Fruit fly (Drosophila melanogaster) whole organism, wandering third instar larva: ENCODE results near the gene inaF-D.
"Not testable (repeated sequence)": the region's sequence is repeated elsewhere in the genome, so short reads cannot be mapped to it uniquely, and the experiment has no call there.

ENCODE experiments used
- Abd-B ChIP-seq: fragments of >200 bp; optimal IDR thresholded peaks from 2 replicates; lab custom pipeline; 2017; ENCODE audit warnings: missing biosample characterization, missing genetic modification characterization
- CG32264 ChIP-seq: fragments of 200-800 bp; sonication (Bioruptor generic); optimal IDR thresholded peaks from 2 replicates; lab custom pipeline; 2016; ENCODE audit warnings: missing biosample characterization, missing genetic modification characterization
- Dfd ChIP-seq: fragments of >200 bp; optimal IDR thresholded peaks from 2 replicates; lab custom pipeline; 2017; ENCODE audit warnings: missing biosample characterization, missing genetic modification characterization
- Dif ChIP-seq: fragments of 200-275, 200-300 bp; sonication (Bioruptor generic); optimal IDR thresholded peaks from 2 replicates; lab custom pipeline; 2018; ENCODE audit warnings: missing biosample characterization, missing genetic modification characterization; ENCODE audit not compliant: partially characterized antibody
- GATAd ChIP-seq: sonication (Bioruptor generic); optimal IDR thresholded peaks from 2 replicates; lab custom pipeline; 2016; ENCODE audit warnings: missing biosample characterization, missing genetic modification characterization
- HLH106 ChIP-seq: fragments of 200-800 bp; optimal IDR thresholded peaks from 3 replicates; lab custom pipeline; 2019; ENCODE audit warnings: missing biosample characterization, mild to moderate bottlenecking, missing genetic modification characterization, moderate library complexity
- Hnf4 ChIP-seq: fragments of 200-800 bp; sonication (Bioruptor generic); optimal IDR thresholded peaks from 2 replicates; lab custom pipeline; 2016; ENCODE audit warnings: missing biosample characterization, mild to moderate bottlenecking, missing genetic modification characterization
- Hr78 ChIP-seq: fragments of >200 bp; optimal IDR thresholded peaks from 2 replicates; lab custom pipeline; 2017; ENCODE audit warnings: missing biosample characterization, missing genetic modification characterization
- Mio ChIP-seq: sonication (Bioruptor generic); optimal IDR thresholded peaks from 2 replicates; lab custom pipeline; 2016; ENCODE audit warnings: missing biosample characterization, missing genetic modification characterization
- N ChIP-seq: fragments of >200 bp; optimal IDR thresholded peaks from 2 replicates; lab custom pipeline; 2018; ENCODE audit warnings: missing biosample characterization, missing external identifiers, missing genetic modification characterization
- OdsH ChIP-seq: fragments of 200-800 bp; sonication (Bioruptor generic); optimal IDR thresholded peaks from 2 replicates; lab custom pipeline; 2016; ENCODE audit warnings: missing biosample characterization, mild to moderate bottlenecking, missing genetic modification characterization
- Rel ChIP-seq, 2 experiments: fragments of 200-800 bp; sonication (Bioruptor generic) in 1 of 2; optimal IDR thresholded peaks; 2 replicates in 1 of 2; 3 replicates in 1 of 2; lab custom pipeline; 2016 to 2019; ENCODE audit warnings: mild to moderate bottlenecking in 2 of 2, missing biosample characterization in 2 of 2, missing genetic modification characterization in 2 of 2, moderate library complexity in 1 of 2
- Vsx2 ChIP-seq: fragments of 200-300, 225-300 bp; sonication (Bioruptor generic); optimal IDR thresholded peaks from 2 replicates; lab custom pipeline; 2018; ENCODE audit warnings: missing biosample characterization, missing genetic modification characterization; ENCODE audit not compliant: partially characterized antibody
- br ChIP-seq: fragments of 200-800 bp; sonication (Bioruptor generic); optimal IDR thresholded peaks from 2 replicates; lab custom pipeline; 2016; ENCODE audit warnings: missing biosample characterization, missing genetic modification characterization
- brk ChIP-seq: fragments of 200-800 bp; sonication (Bioruptor generic); optimal IDR thresholded peaks from 2 replicates; lab custom pipeline; 2016; ENCODE audit warnings: missing biosample characterization, mild to moderate bottlenecking, missing genetic modification characterization
- dl ChIP-seq, 2 experiments: fragments of 175-275, 200-275 bp in 1 of 2; fragments of 200-275 bp in 1 of 2; sonication (Bioruptor generic); optimal IDR thresholded peaks; lab custom pipeline; 2018; ENCODE audit warnings: mild to moderate bottlenecking in 2 of 2, missing biosample characterization in 2 of 2, missing genetic modification characterization in 2 of 2, moderate library complexity in 2 of 2; ENCODE audit not compliant: partially characterized antibody in 2 of 2, insufficient read depth in 1 of 2
- dmrt93B ChIP-seq: fragments of 200-800 bp; sonication (Bioruptor generic); optimal IDR thresholded peaks from 2 replicates; lab custom pipeline; 2018; ENCODE audit warnings: missing biosample characterization, mild to moderate bottlenecking, missing genetic modification characterization
- ey ChIP-seq: fragments of 200-800 bp; sonication (Bioruptor generic); optimal IDR thresholded peaks from 2 replicates; lab custom pipeline; 2016; ENCODE audit warnings: missing biosample characterization, missing genetic modification characterization
- foxo ChIP-seq, 2 experiments: fragments of 200-800 bp; sonication (Bioruptor generic); optimal IDR thresholded peaks; 2 replicates in 1 of 2; 3 replicates in 1 of 2; lab custom pipeline; 2016 to 2017; ENCODE audit warnings: missing biosample characterization in 2 of 2, missing genetic modification characterization in 2 of 2
- fru ChIP-seq: fragments of 200-800 bp; sonication (Bioruptor generic); optimal IDR thresholded peaks from 3 replicates; lab custom pipeline; 2016; ENCODE audit warnings: missing biosample characterization, mild to moderate bottlenecking, missing genetic modification characterization
- h ChIP-seq: fragments of 200-800 bp; sonication (Bioruptor generic); optimal IDR thresholded peaks from 3 replicates; lab custom pipeline; 2016; ENCODE audit warnings: missing biosample characterization, mild to moderate bottlenecking, missing genetic modification characterization
- jim ChIP-seq: fragments of 175-275, 200-325 bp; sonication (Bioruptor generic); optimal IDR thresholded peaks from 2 replicates; lab custom pipeline; 2016; ENCODE audit warnings: missing biosample characterization, mild to moderate bottlenecking, missing genetic modification characterization
- lola ChIP-seq: fragments of >200 bp; optimal IDR thresholded peaks from 2 replicates; lab custom pipeline; 2017; ENCODE audit warnings: missing biosample characterization, missing genetic modification characterization
- pan ChIP-seq: fragments of >200 bp; optimal IDR thresholded peaks from 2 replicates; lab custom pipeline; 2017
- psq ChIP-seq: fragments of 200-800 bp; sonication (Bioruptor generic); optimal IDR thresholded peaks from 3 replicates; lab custom pipeline; 2017; ENCODE audit warnings: missing biosample characterization, mild to moderate bottlenecking, missing genetic modification characterization, moderate library complexity
- rgr ChIP-seq: fragments of 200-800 bp; sonication (Bioruptor generic); optimal IDR thresholded peaks from 3 replicates; lab custom pipeline; 2016; ENCODE audit warnings: missing biosample characterization, mild to moderate bottlenecking, missing genetic modification characterization
- sage ChIP-seq: fragments of 200-800 bp; sonication (Bioruptor generic); optimal IDR thresholded peaks from 2 replicates; lab custom pipeline; 2016; ENCODE audit warnings: missing biosample characterization, mild to moderate bottlenecking, missing genetic modification characterization
- woc ChIP-seq: sonication (Bioruptor generic); optimal IDR thresholded peaks from 2 replicates; lab custom pipeline; 2016; ENCODE audit warnings: missing biosample characterization, mild to moderate bottlenecking, missing genetic modification characterization

The inaF-D gene

DNA sequence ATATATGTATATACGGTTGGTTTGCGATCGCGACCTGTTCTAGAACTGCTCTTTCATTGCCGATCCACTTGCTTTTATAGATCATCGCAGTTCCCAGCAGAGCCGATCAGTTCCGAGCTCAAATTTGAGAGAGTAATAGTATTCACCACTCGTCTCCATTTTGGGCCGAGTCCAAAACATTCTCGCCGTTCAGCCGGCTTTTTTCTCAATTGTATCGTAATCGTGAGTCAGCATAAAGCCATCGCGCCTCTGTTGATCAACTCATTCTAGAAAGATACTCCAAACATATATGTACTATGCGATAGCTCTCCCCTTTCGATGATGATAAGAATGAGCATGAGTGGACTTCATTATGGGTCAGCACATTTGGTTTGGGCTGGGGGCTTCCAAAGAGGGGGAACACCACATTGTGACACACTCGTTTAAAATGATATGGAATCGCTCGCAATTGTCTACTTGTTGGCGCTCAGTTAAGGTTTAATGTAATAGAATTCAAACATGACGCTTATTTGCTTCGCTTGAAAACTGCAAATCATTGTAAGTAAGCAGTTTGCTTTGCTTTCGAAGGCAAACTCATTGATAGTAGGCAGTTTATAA, 35.7 kb upstream of the inaF-D start, which contains the start of gene CG9360:
Gene CG9360 (minus strand): TSS at position 51 of the 597 bp plus-strand sequence.
- no peak for TF ChIP-seq ey (GFP tag; lab: Kevin White, UChicago)
- TF ChIP-seq psq (GFP tag; lab: Kevin White, UChicago) = no peak
- TF ChIP-seq CG32264 (GFP tag; lab: Kevin White, UChicago) = no peak
- no peak for TF ChIP-seq Hnf4 (GFP tag; lab: Kevin White, UChicago)
- TF ChIP-seq Abd-B (GFP tag; lab: Kevin White, UChicago) = no peak
- TF ChIP-seq jim (GFP tag; lab: Kevin White, UChicago) = no peak
- no peak for TF ChIP-seq N

dm6 chrX:11756892-11757291, 28.0 kb upstream of the inaF-D start:
- TF ChIP-seq OdsH (GFP tag; lab: Kevin White, UChicago) = no peak
- no peak for TF ChIP-seq brk (GFP tag; lab: Kevin White, UChicago)
- no peak for TF ChIP-seq Vsx2 (GFP tag; lab: Kevin White, UChicago)
- no peak for TF ChIP-seq HLH106 (tag; lab: Kevin White, UChicago)
- TF ChIP-seq woc (GFP tag; lab: Kevin White, UChicago) = no peak
- no peak for TF ChIP-seq GATAd
- TF ChIP-seq Rel (GFP tag; optimal IDR thresholded peaks at IDR 0.05; lab: Kevin White, UChicago) = no peak
- no peak for TF ChIP-seq Rel (tag; optimal IDR thresholded peaks at IDR 0.05; lab: Kevin White, UChicago)
- TF ChIP-seq Dif (GFP tag; lab: Kevin White, UChicago) = no peak
- no peak for TF ChIP-seq Dfd (GFP tag; lab: Kevin White, UChicago)
- TF ChIP-seq fru (GFP tag; lab: Kevin White, UChicago) = no peak
- TF ChIP-seq Abd-B (GFP tag; lab: Kevin White, UChicago) = no peak
- TF ChIP-seq dmrt93B (GFP tag; lab: Kevin White, UChicago) = no peak
- no peak for TF ChIP-seq psq (GFP tag; lab: Kevin White, UChicago)

- TF ChIP-seq sage, h, lola (GFP tag; lab: Kevin White, UChicago): not testable (repeated sequence)
These were observed 25.1 kb upstream of the inaF-D start, which contains the start of gene m for dm6 chrX:11753973-11754372. m (plus strand) TSS chrX:11754273.

DNA sequence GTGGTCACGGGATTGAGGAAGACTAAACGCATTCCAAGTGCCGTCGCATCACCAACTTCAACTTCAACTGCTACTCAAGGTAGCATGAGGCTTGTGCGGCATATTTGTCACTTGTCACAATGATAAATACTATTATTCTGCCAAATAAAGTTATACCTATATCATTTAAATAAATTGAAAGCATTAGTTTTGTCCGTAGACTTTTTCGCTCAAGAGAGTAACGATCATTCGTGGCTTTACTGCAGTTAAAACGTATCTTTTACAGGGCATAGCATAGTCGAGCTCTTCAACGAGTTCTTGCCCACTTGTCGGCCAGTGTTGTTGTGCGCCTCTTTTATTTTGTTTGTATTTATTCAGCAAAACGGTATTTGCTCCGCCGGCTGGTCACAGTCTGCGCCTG, 7.5 kb upstream of the inaF-D start:
- TF ChIP-seq h (GFP tag; lab: Kevin White, UChicago) = no peak
- no peak for TF ChIP-seq Dif (GFP tag; lab: Kevin White, UChicago)
- TF ChIP-seq rgr (GFP tag; lab: Kevin White, UChicago) = no peak
- TF ChIP-seq dmrt93B (GFP tag; lab: Kevin White, UChicago) = no peak
- TF ChIP-seq br (GFP tag; lab: Kevin White, UChicago) = no peak
- no peak for TF ChIP-seq Hnf4 (GFP tag; lab: Kevin White, UChicago)
- TF ChIP-seq fru (GFP tag; lab: Kevin White, UChicago) = no peak
- TF ChIP-seq Hr78 (GFP tag; lab: Kevin White, UChicago) = no peak
- no peak for TF ChIP-seq Mio (GFP tag; lab: Kevin White, UChicago)
- no peak for TF ChIP-seq pan
- no peak for TF ChIP-seq sage (GFP tag; lab: Kevin White, UChicago)
- no peak for TF ChIP-seq Vsx2 (GFP tag; lab: Kevin White, UChicago)
- no peak for TF ChIP-seq ey (GFP tag; lab: Kevin White, UChicago)
- TF ChIP-seq brk (GFP tag; lab: Kevin White, UChicago) = no peak
- TF ChIP-seq dl (GFP tag; optimal IDR thresholded peaks at IDR 0.05; lab: Kevin White, UChicago; ENCODE audit: insufficient read depth in 1 of 2, partially characterized antibody in 2 of 2) = no peak
- no peak for TF ChIP-seq foxo (GFP tag; optimal IDR thresholded peaks at IDR 0.05; lab: Kevin White, UChicago)
- TF ChIP-seq woc (GFP tag; lab: Kevin White, UChicago) = no peak

DNA sequence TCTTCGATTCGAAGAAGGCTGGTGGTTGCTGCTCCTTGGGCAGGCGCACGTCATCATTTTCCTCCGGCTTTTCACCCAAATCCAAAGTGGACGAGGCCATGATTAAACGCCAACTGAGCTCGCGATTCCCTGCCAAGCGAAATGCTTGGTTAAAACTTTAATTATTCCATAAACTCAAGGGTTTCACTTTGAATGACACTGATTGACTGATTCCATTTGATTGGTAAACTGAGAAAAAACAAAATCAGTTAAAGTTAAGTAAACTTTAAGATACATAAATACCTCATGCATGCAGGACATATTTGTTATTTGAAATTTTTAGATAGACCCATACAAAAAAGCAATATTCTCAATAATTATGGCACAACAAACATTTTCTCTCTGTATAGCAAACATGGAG, 4.9 kb upstream of the inaF-D start, which contains the start of gene inaF-A:
Gene inaF-A (minus strand): TSS at position 101 of the 400 bp plus-strand sequence.
- TF ChIP-seq CG32264 (GFP tag; lab: Kevin White, UChicago) (no peak), fru (GFP tag; lab: Kevin White, UChicago) (no peak), brk (GFP tag; lab: Kevin White, UChicago) (no peak), pan (no peak), rgr (GFP tag; lab: Kevin White, UChicago) (no peak)
